Fruit fly (Drosophila melanogaster) whole organism, embryonic: ENCODE results near the gene Agpat1.
A peak's percentile ranks its signal among the peaks of the same experiment; 100 is the strongest.

ENCODE experiments used
- Antp ChIP-seq: fragments of 200-800 bp; sonication (Bioruptor generic); optimal IDR thresholded peaks from 3 replicates; lab custom pipeline; 2016; ENCODE audit warnings: missing biosample characterization, missing genetic modification characterization
- Bdp1 ChIP-seq: fragments of 200-800 bp; sonication (Bioruptor generic); optimal IDR thresholded peaks from 3 replicates; lab custom pipeline; 2016; ENCODE audit warnings: missing biosample characterization, missing genetic modification characterization
- CG10267 ChIP-seq: fragments of 200-800 bp; sonication (Bioruptor generic); optimal IDR thresholded peaks from 2 replicates; lab custom pipeline; 2018; ENCODE audit warnings: missing biosample characterization, mild to moderate bottlenecking, missing genetic modification characterization, moderate library complexity
- CG11093 ChIP-seq: fragments of 200-800 bp; sonication (Bioruptor generic); IDR thresholded peaks from 3 replicates; pipeline ENCODE4 v1.3.6; 2022; ENCODE audit warnings: missing biosample characterization, missing genetic modification characterization
- CG11456 ChIP-seq: fragments of 200-800 bp; sonication (Bioruptor generic); IDR thresholded peaks from 3 replicates; pipeline ENCODE4 v1.3.6; 2022; ENCODE audit warnings: missing biosample characterization, missing genetic modification characterization
- CG11696 ChIP-seq: fragments of 200-800 bp; sonication (Bioruptor generic); IDR thresholded peaks from 2 replicates; pipeline ENCODE4 v1.3.6; 2022; ENCODE audit warnings: missing biosample characterization, missing genetic modification characterization
- CG12942 ChIP-seq: fragments of 200-800 bp; sonication (Bioruptor generic); optimal IDR thresholded peaks from 3 replicates; lab custom pipeline; 2016; ENCODE audit warnings: missing biosample characterization, missing genetic modification characterization
- CG1529 ChIP-seq: fragments of 200-800 bp; sonication (Bioruptor generic); optimal IDR thresholded peaks from 3 replicates; lab custom pipeline; 2018; ENCODE audit warnings: missing biosample characterization, missing genetic modification characterization
- CG15514 ChIP-seq: fragments of 200-800 bp; sonication (Bioruptor generic); optimal IDR thresholded peaks from 3 replicates; lab custom pipeline; 2017; ENCODE audit warnings: missing biosample characterization, missing genetic modification characterization, mild to moderate bottlenecking, moderate library complexity, missing genetic modification reagents
- CG16863 ChIP-seq: fragments of 200-800 bp; sonication (Bioruptor generic); optimal IDR thresholded peaks from 3 replicates; lab custom pipeline; 2016; ENCODE audit warnings: missing biosample characterization, missing genetic modification characterization
- CG17361 ChIP-seq: fragments of 200-800 bp; sonication (Bioruptor generic); IDR thresholded peaks from 3 replicates; pipeline ENCODE4 v1.3.6; 2022; ENCODE audit warnings: missing biosample characterization, missing genetic modification characterization
- CG17612 ChIP-seq: fragments of 200-800 bp; sonication (Bioruptor generic); IDR thresholded peaks from 2 replicates; pipeline ENCODE4 v1.3.6; 2022; ENCODE audit warnings: missing biosample characterization, missing genetic modification characterization
- CG18599 ChIP-seq: fragments of 200-800 bp; sonication (Bioruptor generic); optimal IDR thresholded peaks from 3 replicates; lab custom pipeline; 2017; ENCODE audit warnings: missing biosample characterization, missing genetic modification characterization, mild to moderate bottlenecking, moderate library complexity, missing genetic modification reagents
- CG2889 ChIP-seq: fragments of 200-800 bp; sonication (Bioruptor generic); IDR thresholded peaks from 3 replicates; pipeline ENCODE4 v1.3.6; 2022; ENCODE audit warnings: missing biosample characterization, missing genetic modification characterization
- CG31441 ChIP-seq: fragments of 200-800 bp; sonication (Bioruptor generic); IDR thresholded peaks from 2 replicates; pipeline ENCODE4 v1.3.6; 2022; ENCODE audit warnings: missing biosample characterization, missing genetic modification characterization
- CG34224 ChIP-seq: fragments of 200-800 bp; sonication (Bioruptor generic); IDR thresholded peaks from 3 replicates; pipeline ENCODE4 v1.3.6; 2022; ENCODE audit warnings: missing biosample characterization, missing genetic modification characterization; ENCODE audit not compliant: partially characterized antibody
- CG4730 ChIP-seq: fragments of 200-800 bp; sonication (Bioruptor generic); IDR thresholded peaks from 2 replicates; pipeline ENCODE4 v1.3.6; 2022; ENCODE audit warnings: missing biosample characterization, missing genetic modification characterization
- CG4820 ChIP-seq: fragments of 200-800 bp; sonication (Bioruptor generic); optimal IDR thresholded peaks from 3 replicates; lab custom pipeline; 2016; ENCODE audit warnings: missing biosample characterization, missing genetic modification characterization
- CG5953 ChIP-seq: fragments of 200-800 bp; sonication (Bioruptor generic); IDR thresholded peaks from 2 replicates; pipeline ENCODE4 v1.3.6; 2022; ENCODE audit warnings: missing biosample characterization, missing genetic modification characterization
- CG6854 ChIP-seq: fragments of 200-800 bp; sonication (Bioruptor generic); optimal IDR thresholded peaks from 3 replicates; lab custom pipeline; 2017; ENCODE audit warnings: missing biosample characterization, mild to moderate bottlenecking, missing genetic modification characterization
- CG7745 ChIP-seq: fragments of 200-800 bp; sonication (Bioruptor generic); optimal IDR thresholded peaks from 2 replicates; lab custom pipeline; 2018; ENCODE audit warnings: missing biosample characterization, mild to moderate bottlenecking, missing genetic modification characterization, moderate library complexity
- Dp ChIP-seq: fragments of 200-800 bp; sonication (Bioruptor generic); optimal IDR thresholded peaks from 2 replicates; lab custom pipeline; 2018; ENCODE audit warnings: missing biosample characterization, mild to moderate bottlenecking, missing genetic modification characterization, moderate library complexity
- Gug ChIP-seq: fragments of 200-800 bp; sonication (Bioruptor generic); IDR thresholded peaks from 4 replicates; pipeline ENCODE4 v1.3.6; 2022; ENCODE audit warnings: missing biosample characterization, missing genetic modification characterization
- H2.0 ChIP-seq: fragments of 200-800 bp; sonication (Bioruptor generic); IDR thresholded peaks from 2 replicates; pipeline ENCODE4 v1.3.6; 2022; ENCODE audit warnings: missing biosample characterization, missing genetic modification characterization
- Hey ChIP-seq: fragments of 200-800 bp; sonication (Bioruptor generic); optimal IDR thresholded peaks from 3 replicates; lab custom pipeline; 2018; ENCODE audit warnings: missing biosample characterization, mild to moderate bottlenecking, missing genetic modification characterization
- MBD-R2 ChIP-seq: fragments of 200-800 bp; sonication (Bioruptor generic); IDR thresholded peaks from 2 replicates; pipeline ENCODE4 v1.3.6; 2022; ENCODE audit warnings: missing biosample characterization, missing genetic modification characterization
- Med ChIP-seq: fragments of 200-800 bp; sonication (Bioruptor generic); peaks from one replicate; lab custom pipeline; 2016; ENCODE audit warnings: missing biosample characterization, missing genetic modification characterization, mild to moderate bottlenecking, inconsistent platforms, moderate library complexity
- NC2β ChIP-seq: fragments of 200-800 bp; sonication (Bioruptor generic); optimal IDR thresholded peaks from 2 replicates; lab custom pipeline; 2016; ENCODE audit warnings: missing biosample characterization, missing genetic modification characterization
- Sox102F ChIP-seq: fragments of 200-800 bp; sonication (Bioruptor generic); optimal IDR thresholded peaks from 2 replicates; lab custom pipeline; 2018; ENCODE audit warnings: missing biosample characterization, mild to moderate bottlenecking, missing genetic modification characterization, moderate library complexity
- ara ChIP-seq: fragments of 200-800 bp; sonication (Bioruptor generic); IDR thresholded peaks from 2 replicates; pipeline ENCODE4 v1.3.6; 2022; ENCODE audit warnings: missing biosample characterization, missing genetic modification characterization
- ato ChIP-seq: fragments of 200-800 bp; sonication (Bioruptor generic); IDR thresholded peaks from 2 replicates; pipeline ENCODE4 v1.3.6; 2022; ENCODE audit warnings: missing biosample characterization, missing genetic modification characterization; ENCODE audit not compliant: partially characterized antibody
- btn ChIP-seq: fragments of 200-800 bp; sonication (Bioruptor generic); optimal IDR thresholded peaks from 2 replicates; lab custom pipeline; 2016; ENCODE audit warnings: missing biosample characterization, missing genetic modification characterization
- cwo ChIP-seq: fragments of 200-800 bp; sonication (Bioruptor generic); optimal IDR thresholded peaks from 3 replicates; lab custom pipeline; 2017; ENCODE audit warnings: missing biosample characterization, missing genetic modification characterization, mild to moderate bottlenecking, moderate library complexity, missing genetic modification reagents
- eyg ChIP-seq: fragments of 200-800 bp; sonication (Bioruptor generic); optimal IDR thresholded peaks from 3 replicates; lab custom pipeline; 2016; ENCODE audit warnings: missing biosample characterization, missing genetic modification characterization
- gce ChIP-seq: fragments of 200-800 bp; sonication (Bioruptor generic); IDR thresholded peaks from 3 replicates; pipeline ENCODE4 v1.3.6; 2022; ENCODE audit warnings: missing biosample characterization, missing genetic modification characterization
- gfzf ChIP-seq: fragments of 200-800 bp; sonication (Bioruptor generic); optimal IDR thresholded peaks from 2 replicates; lab custom pipeline; 2016; ENCODE audit warnings: missing biosample characterization, mild to moderate bottlenecking, missing genetic modification characterization, moderate library complexity
- grau ChIP-seq: fragments of 200-800 bp; optimal IDR thresholded peaks from 3 replicates; lab custom pipeline; 2019; ENCODE audit warnings: missing biosample characterization, mild to moderate bottlenecking, missing genetic modification characterization, moderate library complexity
- grn ChIP-seq: fragments of 200-800 bp; sonication (Bioruptor generic); optimal IDR thresholded peaks from 3 replicates; lab custom pipeline; 2017; ENCODE audit warnings: missing biosample characterization, missing genetic modification characterization
- lab ChIP-seq: fragments of 200-800 bp; sonication (Bioruptor generic); optimal IDR thresholded peaks from 3 replicates; lab custom pipeline; 2017; ENCODE audit warnings: missing biosample characterization, missing genetic modification characterization, mild to moderate bottlenecking, moderate library complexity, missing genetic modification reagents
- lola ChIP-seq, 3 experiments: fragments of >200 bp in 2 of 3; fragments of 200-800 bp in 1 of 3; sonication (Bioruptor generic) in 1 of 3; optimal IDR thresholded peaks; 2 replicates each; lab custom pipeline; 2017 to 2019; ENCODE audit warnings: missing biosample characterization in 3 of 3, missing genetic modification characterization in 3 of 3, mild to moderate bottlenecking in 1 of 3, moderate library complexity in 1 of 3
- mld ChIP-seq: fragments of 200-800 bp; sonication (Bioruptor generic); IDR thresholded peaks from 3 replicates; pipeline ENCODE4 v1.3.6; 2022; ENCODE audit warnings: missing biosample characterization, missing genetic modification characterization; ENCODE audit not compliant: partially characterized antibody
- p53 ChIP-seq: fragments of 200-800 bp; sonication (Bioruptor generic); optimal IDR thresholded peaks from 2 replicates; lab custom pipeline; 2016; ENCODE audit warnings: missing biosample characterization, missing genetic modification characterization
- pfk ChIP-seq: fragments of 200-800 bp; sonication (Bioruptor generic); optimal IDR thresholded peaks from 2 replicates; lab custom pipeline; 2018; ENCODE audit warnings: missing biosample characterization, mild to moderate bottlenecking, missing genetic modification characterization, moderate library complexity
- phol ChIP-seq: fragments of 200-800 bp; sonication (Bioruptor generic); optimal IDR thresholded peaks from 3 replicates; lab custom pipeline; 2018; ENCODE audit warnings: missing biosample characterization, mild to moderate bottlenecking, missing genetic modification characterization, moderate library complexity
- pnt ChIP-seq: fragments of 200-800 bp; sonication (Bioruptor generic); optimal IDR thresholded peaks from 3 replicates; lab custom pipeline; 2016; ENCODE audit warnings: missing biosample characterization, missing genetic modification characterization
- repo ChIP-seq: fragments of 200-800 bp; sonication (Bioruptor generic); optimal IDR thresholded peaks from 2 replicates; lab custom pipeline; 2016; ENCODE audit warnings: missing biosample characterization, missing genetic modification characterization
- row ChIP-seq: fragments of 200-800 bp; sonication (Bioruptor generic); IDR thresholded peaks from 3 replicates; pipeline ENCODE4 v1.3.6; 2022; ENCODE audit warnings: missing biosample characterization, missing genetic modification characterization
- sna ChIP-seq: fragments of 200-800 bp; sonication (Bioruptor generic); IDR thresholded peaks from 2 replicates; pipeline ENCODE4 v1.3.6; 2022; ENCODE audit warnings: missing biosample characterization, missing genetic modification characterization; ENCODE audit not compliant: partially characterized antibody
- tio ChIP-seq: fragments of 200-800 bp; sonication (Bioruptor generic); optimal IDR thresholded peaks from 2 replicates; lab custom pipeline; 2017; ENCODE audit warnings: missing biosample characterization, missing genetic modification characterization, inconsistent platforms
- tll ChIP-seq, 2 experiments: fragments of 200-800 bp in 1 of 2; fragments of >200 bp in 1 of 2; sonication (Bioruptor generic) in 1 of 2; optimal IDR thresholded peaks; 2 replicates each; lab custom pipeline; 2017 to 2019; ENCODE audit warnings: missing biosample characterization in 2 of 2, missing genetic modification characterization in 2 of 2, mild to moderate bottlenecking in 1 of 2, moderate library complexity in 1 of 2
- yki ChIP-seq: fragments of >200 bp; optimal IDR thresholded peaks from 3 replicates; lab custom pipeline; 2018

Agpat1 gene

dm6 chrX:12763467-12763866 lies 1.6 kb upstream of the Agpat1 start, which contains the start of gene pira (continued):
- TF ChIP-seq CG18599 (no peak), repo (no peak), lab (no peak), sna (GFP tag; lab: Robert Waterston, UW) (peak; percentile 55), CG34224 (GFP tag; lab: Robert Waterston, UW) (peak; percentile 72), Bdp1 (GFP tag; lab: Kevin White, UChicago) (no peak), Gug (GFP tag; lab: Robert Waterston, UW) (no peak), grn (GFP tag; lab: Kevin White, UChicago) (no peak), CG15514 (GFP tag; lab: Kevin White, UChicago) (no peak), MBD-R2 (GFP tag; lab: Robert Waterston, UW) (peak; percentile 31; the same call in 1 of the 2 replicates), CG6854 (GFP tag; lab: Kevin White, UChicago) (no peak), row (GFP tag; lab: Robert Waterston, UW) (peak; percentile 9; the same call in 1 of the 3 replicates), CG1529 (no peak), CG17361 (GFP tag; lab: Robert Waterston, UW) (no peak), lola (GFP tag; optimal IDR thresholded peaks at IDR 0.05; lab: Kevin White, UChicago) (no peak), CG16863 (GFP tag; lab: Kevin White, UChicago) (no peak), CG5953 (GFP tag; lab: Robert Waterston, UW) (no peak), CG11456 (GFP tag; lab: Robert Waterston, UW) (no peak), Hey (tag; lab: Kevin White, UChicago) (no peak), ara (GFP tag; lab: Robert Waterston, UW) (no peak), CG11093 (GFP tag; lab: Robert Waterston, UW) (no peak), yki (lab: Kevin White, UChicago) (no peak), ato (GFP tag; lab: Robert Waterston, UW) (peak; percentile 72; the same call in 1 of the 2 replicates), tll (GFP tag; optimal IDR thresholded peaks at IDR 0.05; lab: Kevin White, UChicago) (no peak), CG7745 (tag; lab: Kevin White, UChicago) (no peak), cwo (GFP tag; lab: Kevin White, UChicago) (no peak), grau (tag; lab: Kevin White, UChicago) (no peak), gfzf (GFP tag; lab: Kevin White, UChicago) (no peak), p53 (GFP tag; lab: Kevin White, UChicago) (no peak), CG12942 (GFP tag; lab: Kevin White, UChicago) (no peak), mld (GFP tag; lab: Robert Waterston, UW) (0 out of 3 replicates have a peak, but pooled peaks have one; percentile 36), CG10267 (no peak), H2.0 (GFP tag; lab: Robert Waterston, UW) (no peak), phol (tag; lab: Kevin White, UChicago) (no peak), pnt (no peak), Antp (GFP tag; lab: Kevin White, UChicago) (no peak), Med (GFP tag; lab: Kevin White, UChicago) (no peak), CG31441 (GFP tag; lab: Robert Waterston, UW) (no peak), Dp (GFP tag; lab: Kevin White, UChicago) (peak; percentile 45), eyg (no peak), NC2β (GFP tag; lab: Kevin White, UChicago) (no peak), pfk (no peak), CG4730 (GFP tag; lab: Robert Waterston, UW) (no peak), gce (GFP tag; lab: Robert Waterston, UW) (no peak), CG17612 (no peak), btn (no peak), tio (GFP tag; lab: Kevin White, UChicago) (no peak), CG4820 (GFP tag; lab: Kevin White, UChicago) (no peak), CG2889 (GFP tag; lab: Robert Waterston, UW) (no peak), Sox102F (GFP tag; lab: Kevin White, UChicago) (no peak), CG11696 (GFP tag; lab: Robert Waterston, UW) (no peak)
